Fruit fly (Drosophila melanogaster) whole organism, adult: ENCODE data around the gene blp.

Experiments
- CG5204 ChIP-seq: fragments of 200-800 bp; sonication (Bioruptor generic); optimal IDR thresholded peaks from 2 replicates; lab custom pipeline; 2016; ENCODE audit warnings: missing biosample characterization, missing genetic modification characterization
- Clk ChIP-seq: fragments of 200-800 bp; sonication (Bioruptor generic); optimal IDR thresholded peaks from 2 replicates; lab custom pipeline; 2017; ENCODE audit warnings: missing biosample characterization, missing genetic modification characterization
- Crg-1 ChIP-seq: fragments of 200-800 bp; sonication (Bioruptor generic); optimal IDR thresholded peaks from 2 replicates; lab custom pipeline; 2016; ENCODE audit warnings: missing biosample characterization, missing genetic modification characterization
- cic ChIP-seq: fragments of 200-800 bp; sonication (Bioruptor generic); optimal IDR thresholded peaks from 2 replicates; lab custom pipeline; 2017; ENCODE audit warnings: missing biosample characterization, mild to moderate bottlenecking, missing genetic modification characterization, moderate library complexity

dm6 chr3R:15975170-15975569 is 41.5 kb downstream of the blp start:
- TF ChIP-seq cic (GFP tag; lab: Kevin White, UChicago) (peak; percentile 41), Crg-1 (GFP tag; lab: Kevin White, UChicago) (no peak), CG5204 (no peak), Clk (no peak)
